Fruit fly (Drosophila melanogaster): ENCODE results near the gene Sf3a1.

Gene Sf3a1

DNA sequence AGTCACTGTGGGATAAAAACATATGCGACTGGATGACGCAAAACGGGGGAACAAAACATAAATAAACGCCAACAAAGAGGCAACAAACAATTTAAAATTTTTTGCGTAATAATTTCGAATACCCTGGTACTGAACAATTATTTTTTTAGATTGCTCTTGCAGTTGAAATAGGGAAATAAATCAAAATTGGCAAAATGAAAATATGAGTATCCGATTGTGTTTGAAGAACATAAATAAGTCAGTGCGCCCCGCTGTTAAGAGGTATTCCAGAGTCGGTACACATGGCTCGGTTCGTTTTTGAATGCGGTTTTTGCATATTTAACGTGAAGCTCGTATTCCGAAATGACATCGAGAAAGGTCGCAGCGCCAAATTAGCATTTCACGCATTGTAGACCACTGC lies 16.6 kb downstream of the Sf3a1 start (continued):
- TF ChIP-seq CG3995 (GFP tag; optimal IDR thresholded peaks at IDR 0.05) (no peak), CG14667 (GFP tag; IDR thresholded peaks at IDR 0.05) (no peak), Ets97D (GFP tag; optimal IDR thresholded peaks at IDR 0.05) (no peak), dimm (GFP tag; IDR thresholded peaks at IDR 0.05) (no peak), abd-A (tag; optimal IDR thresholded peaks at IDR 0.05) (no peak), CG15601 (tag; optimal IDR thresholded peaks at IDR 0.05) (no peak), esg (GFP tag; conservative IDR thresholded peaks at IDR 0.05) (no peak), H2.0 (GFP tag; IDR thresholded peaks at IDR 0.05) (no peak), Neu2 (GFP tag; optimal IDR thresholded peaks at IDR 0.05; ENCODE audit: borderline replicate concordance) (no peak), NK7.1 (GFP tag; optimal IDR thresholded peaks at IDR 0.05) (no peak), BtbVII (GFP tag; optimal IDR thresholded peaks at IDR 0.05) (no peak), Hr51 (GFP tag; optimal IDR thresholded peaks at IDR 0.05) (peak in 1 of 2 experiments; percentile 9), CrebB (tag; optimal IDR thresholded peaks at IDR 0.05) (no peak), Optix (GFP tag; IDR thresholded peaks at IDR 0.05) (no peak), CG1024 (GFP tag; IDR thresholded peaks at IDR 0.05) (no peak), CG11723 (GFP tag; optimal IDR thresholded peaks at IDR 0.05) (no peak), CG18011 (GFP tag; optimal IDR thresholded peaks at IDR 0.05) (no peak), Max (GFP tag; optimal IDR thresholded peaks at IDR 0.05) (no peak), sisA (GFP tag; IDR thresholded peaks at IDR 0.05) (no peak), CG5245 (GFP tag; optimal IDR thresholded peaks at IDR 0.05) (no peak), Dip2 (GFP tag; IDR thresholded peaks at IDR 0.05) (no peak), Dek (tag; optimal IDR thresholded peaks at IDR 0.05) (no peak), p53 (GFP tag; optimal IDR thresholded peaks at IDR 0.05) (no peak), CG31388 (GFP tag; optimal IDR thresholded peaks at IDR 0.05) (no peak), Atf6 (GFP tag; IDR thresholded peaks at IDR 0.05) (no peak), MBD-R2 (GFP tag; IDR thresholded peaks at IDR 0.05) (no peak), HmgD (GFP tag; optimal IDR thresholded peaks at IDR 0.05) (no peak), CG14441 (GFP tag; IDR thresholded peaks at IDR 0.05) (peak; percentile 52), maf-S (GFP tag; optimal IDR thresholded peaks at IDR 0.05) (no peak), CkIIα-i1 (GFP tag; IDR thresholded peaks at IDR 0.05) (no peak), CG7963 (GFP tag; IDR thresholded peaks at IDR 0.05; ENCODE audit: partially characterized antibody) (no peak), CG32767 (GFP tag; IDR thresholded peaks at IDR 0.05) (no peak), ci (GFP tag; IDR thresholded peaks at IDR 0.05) (no peak), dan (GFP tag; IDR thresholded peaks at IDR 0.05) (no peak), CG4360 (GFP tag; IDR thresholded peaks at IDR 0.05) (no peak), run (tag; optimal IDR thresholded peaks at IDR 0.05) (no peak), Hmx (GFP tag; optimal IDR thresholded peaks at IDR 0.05) (no peak), repo (GFP tag; optimal IDR thresholded peaks at IDR 0.05) (no peak), CG2129 (GFP tag; IDR thresholded peaks at IDR 0.05; ENCODE audit: partially characterized antibody) (no peak), ken (GFP tag; IDR thresholded peaks at IDR 0.05) (no peak), Dfd (GFP tag; optimal IDR thresholded peaks at IDR 0.05) (no peak), CG30020 (tag; optimal IDR thresholded peaks at IDR 0.05) (no peak), CG8924 (tag; optimal IDR thresholded peaks at IDR 0.05) (no peak), CG7372 (GFP tag; IDR thresholded peaks at IDR 0.05) (no peak), TFAM (GFP tag; optimal IDR thresholded peaks at IDR 0.05) (no peak), nerfin-1 (tag; optimal IDR thresholded peaks at IDR 0.05) (no peak), Gsc (GFP tag; IDR thresholded peaks at IDR 0.05) (no peak), tx (GFP tag; optimal IDR thresholded peaks at IDR 0.05) (no peak), dmrt99B (tag; optimal IDR thresholded peaks at IDR 0.05) (peak; percentile 29), CG3838 (GFP tag; optimal IDR thresholded peaks at IDR 0.05) (no peak), jigr1 (GFP tag; IDR thresholded peaks at IDR 0.05) (no peak), lbe (GFP tag; optimal IDR thresholded peaks at IDR 0.05) (peak; percentile 12)
